Fruit fly (Drosophila melanogaster): Measurements from ENCODE around the gene BigH1.

BigH1 gene

DNA sequence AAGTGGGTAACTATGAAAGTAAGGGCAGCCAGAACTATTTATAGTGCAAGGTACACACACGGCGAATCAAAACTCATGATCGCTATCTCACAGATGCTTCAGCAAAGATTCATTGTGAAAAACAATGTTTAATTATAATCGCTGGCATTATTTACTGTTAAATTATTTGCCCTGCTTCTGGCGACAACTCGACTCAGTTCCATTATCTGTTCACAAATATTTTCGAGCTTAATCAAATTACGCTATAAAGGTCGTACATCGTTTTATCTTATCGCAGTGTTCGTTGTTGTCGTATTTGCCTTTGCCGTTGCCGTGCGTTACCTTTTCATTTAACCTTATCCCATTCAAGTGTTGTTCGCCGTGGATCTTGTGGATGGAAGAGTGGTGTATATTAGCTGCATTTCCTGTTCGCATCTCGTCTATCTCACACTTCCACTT is 45.7 kb downstream of the BigH1 start (continued):
- TF ChIP-seq esn (GFP tag; optimal IDR thresholded peaks at IDR 0.05) = no peak
- peak; percentile 91 for TF ChIP-seq svp (GFP tag)
- TF ChIP-seq Lpt (GFP tag; optimal IDR thresholded peaks at IDR 0.05) = no peak
- no peak for TF ChIP-seq Ets96B (tag; optimal IDR thresholded peaks at IDR 0.05)
- no peak for TF ChIP-seq achi (GFP tag; optimal IDR thresholded peaks at IDR 0.05)
- no peak for TF ChIP-seq CG6276 (GFP tag; optimal IDR thresholded peaks at IDR 0.05)
- TF ChIP-seq CG3919 (GFP tag; optimal IDR thresholded peaks at IDR 0.05) = peak; percentile 3
- no peak for TF ChIP-seq CG7368 (GFP tag; optimal IDR thresholded peaks at IDR 0.05)
- no peak for TF ChIP-seq cyc (GFP tag; optimal IDR thresholded peaks at IDR 0.05)

DNA sequence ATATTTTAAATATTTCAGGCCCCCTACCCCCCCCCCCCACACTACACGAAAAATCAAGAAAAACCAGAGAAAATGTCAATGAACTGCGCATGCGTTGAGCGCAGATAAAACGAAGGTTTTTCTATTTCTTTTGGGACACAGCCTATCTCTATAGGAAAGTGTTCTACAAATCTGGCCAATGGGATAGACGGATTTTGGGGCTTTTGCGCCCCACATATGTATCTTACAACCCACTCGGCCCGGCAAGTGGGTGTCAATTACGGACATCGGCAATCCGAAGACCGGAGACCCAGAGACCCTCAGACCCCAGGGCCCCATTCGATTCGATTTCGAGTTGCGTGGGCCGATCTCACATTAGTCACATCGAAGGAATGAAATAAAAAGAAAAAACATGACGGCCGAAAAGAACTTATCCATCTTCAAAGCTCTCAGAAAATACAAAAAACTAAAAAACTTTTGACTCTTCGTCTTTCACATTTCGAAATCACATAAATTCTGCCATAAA is 46.3 kb downstream of the BigH1 start:
- TF ChIP-seq CG3032 (tag; optimal IDR thresholded peaks at IDR 0.05) = no peak
- TF ChIP-seq svp (GFP tag) = peak; percentile 30

DNA sequence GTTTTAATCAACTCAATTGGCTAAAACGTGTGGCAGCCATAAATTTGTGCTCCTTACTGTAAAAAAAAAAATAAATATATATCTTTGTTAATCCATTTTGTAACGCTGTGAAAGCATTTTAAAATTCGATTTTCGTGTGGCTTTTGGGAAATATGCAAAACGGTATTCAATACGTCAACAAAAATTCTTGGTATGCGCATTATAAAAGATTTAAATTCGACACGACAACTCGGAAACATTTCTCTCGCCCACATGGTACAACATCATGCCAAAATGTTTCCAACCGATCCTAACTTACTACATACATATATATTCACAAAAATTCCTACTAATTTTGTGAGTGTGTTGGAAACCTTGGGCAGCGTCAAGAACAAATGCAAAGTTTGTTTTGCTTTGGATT is 47.4 kb downstream of the BigH1 start:
- TF ChIP-seq Hr4 (GFP tag; optimal IDR thresholded peaks at IDR 0.05) (no peak), Hr39 (GFP tag; optimal IDR thresholded peaks at IDR 0.05) (no peak)

DNA sequence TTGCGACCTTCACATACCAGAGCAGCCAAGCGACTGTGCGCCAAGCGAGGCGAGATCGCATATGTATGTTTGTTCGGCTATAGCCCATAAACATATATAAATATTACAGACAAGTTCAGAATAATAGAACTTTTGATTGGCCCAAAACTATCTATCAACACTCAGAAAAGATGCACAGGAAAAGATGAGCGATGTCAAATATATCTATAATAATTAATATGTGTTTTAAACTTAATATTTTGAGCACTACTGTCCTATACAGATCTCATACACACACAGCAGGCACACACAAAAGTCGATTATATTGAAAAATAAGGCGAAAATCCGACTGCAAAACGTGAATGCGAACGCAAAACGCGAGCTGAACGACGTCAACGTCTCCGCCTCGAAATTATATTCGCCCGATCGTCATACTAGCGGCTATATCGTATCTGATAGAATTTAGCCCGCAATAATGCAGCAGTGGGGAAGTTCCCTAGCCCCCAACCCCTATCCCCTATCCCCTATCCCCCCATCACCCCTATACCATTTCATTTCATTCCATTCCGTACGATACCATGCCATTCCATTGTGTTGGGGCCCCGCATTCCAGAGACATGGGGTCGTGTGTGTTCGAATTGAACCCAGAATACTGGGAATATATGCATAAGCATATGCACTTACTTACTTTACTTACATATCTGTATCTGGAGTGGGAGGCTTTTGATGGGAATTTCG is 48.4 kb downstream of the BigH1 start:
- no peak for TF ChIP-seq fd59A (GFP tag; optimal IDR thresholded peaks at IDR 0.05)
- peak; percentile 29 for TF ChIP-seq OdsH (GFP tag; optimal IDR thresholded peaks at IDR 0.05)
- peak; percentile 45; the same call in 1 of the 3 replicates for TF ChIP-seq CG8119 (GFP tag; IDR thresholded peaks at IDR 0.05)
- peak; percentile 14 for TF ChIP-seq lz (GFP tag; optimal IDR thresholded peaks at IDR 0.05)
- TF ChIP-seq Sox15 (GFP tag; optimal IDR thresholded peaks at IDR 0.05) = peak; percentile 27
- no peak for TF ChIP-seq Hr38 (GFP tag; optimal IDR thresholded peaks at IDR 0.05)
- no peak for TF ChIP-seq dac (GFP tag; optimal IDR thresholded peaks at IDR 0.05)
- TF ChIP-seq Ets96B (tag; optimal IDR thresholded peaks at IDR 0.05) = peak; percentile 54
- peak; percentile 18 for TF ChIP-seq topi (GFP tag; optimal IDR thresholded peaks at IDR 0.05)
- TF ChIP-seq CG16779 (tag; optimal IDR thresholded peaks at IDR 0.05) = peak; percentile 10
- peak; percentile 39 for TF ChIP-seq CG3919 (GFP tag; optimal IDR thresholded peaks at IDR 0.05)
- 0 out of 2 replicates have a peak, but pooled peaks have one; percentile 19 for TF ChIP-seq CG11294 (GFP tag; IDR thresholded peaks at IDR 0.05)
- peak; percentile 26 for TF ChIP-seq Smox (GFP tag; optimal IDR thresholded peaks at IDR 0.05)
- TF ChIP-seq cyc (GFP tag; optimal IDR thresholded peaks at IDR 0.05) = no peak
- peak; percentile 11 for TF ChIP-seq net (GFP tag; optimal IDR thresholded peaks at IDR 0.05)
- no peak for TF ChIP-seq CG32006 (GFP tag; optimal IDR thresholded peaks at IDR 0.05)
- TF ChIP-seq CG1621 (tag; optimal IDR thresholded peaks at IDR 0.05) = peak; percentile 26
- peak; percentile 14 for TF ChIP-seq dsx (GFP tag; optimal IDR thresholded peaks at IDR 0.05; ENCODE audit: poor library complexity, severe bottlenecking)
- peak; percentile 9 for TF ChIP-seq Sox14 (GFP tag; optimal IDR thresholded peaks at IDR 0.05)
- TF ChIP-seq achi (GFP tag; optimal IDR thresholded peaks at IDR 0.05) = peak; percentile 39
- TF ChIP-seq Gug (GFP tag; IDR thresholded peaks at IDR 0.05) = no peak
- no peak for TF ChIP-seq CG11902 (GFP tag; optimal IDR thresholded peaks at IDR 0.05)
- peak; percentile 68; the same call in 2 of the 3 replicates for TF ChIP-seq eg (GFP tag; IDR thresholded peaks at IDR 0.05)
- TF ChIP-seq Eip75B (GFP tag; optimal IDR thresholded peaks at IDR 0.05) = peak; percentile 47
- peak; percentile 33 for TF ChIP-seq spab (GFP tag; optimal IDR thresholded peaks at IDR 0.05)
- TF ChIP-seq CG6792 (GFP tag; optimal IDR thresholded peaks at IDR 0.05) = peak; percentile 58
- TF ChIP-seq fd85E (GFP tag; optimal IDR thresholded peaks at IDR 0.05) = no peak
- peak; percentile 26 for TF ChIP-seq pdm3 (GFP tag; optimal IDR thresholded peaks at IDR 0.05)
- TF ChIP-seq CG6276 (GFP tag; optimal IDR thresholded peaks at IDR 0.05) = no peak
- no peak for TF ChIP-seq Ets21C (GFP tag; optimal IDR thresholded peaks at IDR 0.05)
- TF ChIP-seq salr (GFP tag; optimal IDR thresholded peaks at IDR 0.05) = no peak
- TF ChIP-seq CG9139 (GFP tag; optimal IDR thresholded peaks at IDR 0.05) = peak; percentile 22
- TF ChIP-seq CG11762 (GFP tag; optimal IDR thresholded peaks at IDR 0.05; ENCODE audit: insufficient read depth) = peak; percentile 15
- no peak for TF ChIP-seq Lpt (GFP tag; optimal IDR thresholded peaks at IDR 0.05)
- peak; percentile 50 for TF ChIP-seq CG34406 (GFP tag; optimal IDR thresholded peaks at IDR 0.05)
- TF ChIP-seq Eip93F (GFP tag; optimal IDR thresholded peaks at IDR 0.05) = no peak
- TF ChIP-seq CG6808 (GFP tag; optimal IDR thresholded peaks at IDR 0.05) = peak; percentile 40
- TF ChIP-seq acj6 (GFP tag; optimal IDR thresholded peaks at IDR 0.05) = peak; percentile 54

Data from whole organism, prepupa.